Worm (Caenorhabditis elegans) whole organism, early embryonic: ENCODE data around the gene ZC13.1.

Experiments
- ama-1 ChIP-seq: fragments of 150-350 bp; optimal IDR thresholded peaks from 2 replicates; lab custom pipeline; 2014
- ceh-13 ChIP-seq: fragments of 200-800 bp; sonication (Bioruptor generic); optimal IDR thresholded peaks from 2 replicates; lab custom pipeline; 2018; ENCODE audit warnings: mild to moderate bottlenecking, missing genetic modification characterization, missing compliant biosample characterization
- flt-1 ChIP-seq: fragments of 200-800 bp; sonication (Bioruptor generic); IDR thresholded peaks from 2 replicates; pipeline ENCODE4 v1.3.6; 2022; ENCODE audit warnings: missing genetic modification characterization, missing compliant biosample characterization
- hmbx-1 ChIP-seq: sonication (generic microtip); optimal IDR thresholded peaks from 2 replicates; lab custom pipeline; 2016; ENCODE audit warnings: mild to moderate bottlenecking, missing genetic modification characterization, missing compliant biosample characterization
- hnd-1 ChIP-seq: sonication (generic microtip); optimal IDR thresholded peaks from 2 replicates; lab custom pipeline; 2016; ENCODE audit warnings: missing genetic modification characterization, missing compliant biosample characterization
- pes-1 ChIP-seq: fragments of 200-800 bp; sonication (Bioruptor generic); IDR thresholded peaks from 2 replicates; pipeline ENCODE4 v1.3.6; 2022; ENCODE audit warnings: missing genetic modification reagents, missing genetic modification characterization, missing compliant biosample characterization
- scrt-1 ChIP-seq: fragments of 200-800 bp; sonication (Bioruptor generic); IDR thresholded peaks from 2 replicates; pipeline ENCODE4 v1.3.6; 2022; ENCODE audit warnings: missing genetic modification characterization, missing compliant biosample characterization
- tra-4 ChIP-seq: sonication (generic microtip); optimal IDR thresholded peaks from 2 replicates; lab custom pipeline; 2017; ENCODE audit warnings: missing genetic modification characterization, missing compliant biosample characterization

DNA sequence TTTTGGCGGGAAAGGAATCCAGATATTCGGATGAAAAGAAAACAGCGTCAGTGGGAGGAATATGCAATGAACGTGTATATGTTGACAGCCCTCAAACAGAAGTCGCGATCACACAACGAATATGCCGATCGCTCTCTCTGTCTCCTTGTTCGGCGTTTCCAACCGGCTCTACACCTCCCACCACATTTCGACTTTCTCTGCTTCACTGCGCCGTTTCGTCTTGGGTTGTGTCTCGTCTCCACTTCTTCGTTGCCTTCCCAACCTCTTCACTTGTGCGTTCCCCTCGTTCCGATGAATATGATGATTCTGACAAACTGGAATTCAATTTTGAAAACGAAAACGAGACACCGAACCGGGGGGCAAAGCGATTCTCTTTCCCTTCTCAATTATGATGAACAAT lies 20.9 kb downstream of the ZC13.1 start, which contains the start of gene mab-7:
- TF ChIP-seq ceh-13 (GFP tag; lab: Kevin White, UChicago) (no peak), scrt-1 (GFP tag; lab: Robert Waterston, UW) (no peak), tra-4 (tag; lab: Kevin White, UChicago) (no peak), flt-1 (GFP tag; lab: Robert Waterston, UW) (no peak), pes-1 (GFP tag; lab: Robert Waterston, UW) (no peak), hnd-1 (tag; lab: Kevin White, UChicago) (no peak), ama-1 (lab: Kevin White, UChicago) (no peak), hmbx-1 (tag; lab: Kevin White, UChicago) (no peak)
